Worm (Caenorhabditis elegans) whole organism, L4 larva: ENCODE results near the gene gsto-2.

Source experiments
- Y75B8A.6 ChIP-seq: fragments of 200-800 bp; sonication (Bioruptor generic); IDR thresholded peaks from 2 replicates; pipeline ENCODE4 v1.3.6; 2022; ENCODE audit warnings: missing genetic modification reagents, missing genetic modification characterization, missing compliant biosample characterization
- ceh-28 ChIP-seq: fragments of 150-350 bp; optimal IDR thresholded peaks from 2 replicates; lab custom pipeline; 2014; ENCODE audit warnings: missing biosample characterization, missing genetic modification reagents, missing genetic modification characterization
- ceh-82 ChIP-seq: sonication (generic microtip); optimal IDR thresholded peaks from 2 replicates; lab custom pipeline; 2017; ENCODE audit warnings: missing biosample characterization, missing genetic modification characterization
- hif-1 ChIP-seq, 2 experiments: sonication (generic microtip); optimal IDR thresholded peaks; 2 replicates each; lab custom pipeline; 2016 to 2017; ENCODE audit warnings: missing compliant biosample characterization in 2 of 2, missing genetic modification characterization in 2 of 2, missing genetic modification reagents in 2 of 2, missing genotype in 2 of 2, mild to moderate bottlenecking in 1 of 2
- lir-3 ChIP-seq: sonication (generic microtip); optimal IDR thresholded peaks from 2 replicates; lab custom pipeline; 2016; ENCODE audit warnings: mild to moderate bottlenecking, missing genetic modification characterization, missing compliant biosample characterization
- mdl-1 ChIP-seq, 2 experiments: fragments of 150-350 bp in 1 of 2; sonication (generic microtip) in 1 of 2; optimal IDR thresholded peaks; 2 replicates each; lab custom pipeline; 2014 to 2017; ENCODE audit warnings: missing biosample characterization in 2 of 2, missing genetic modification characterization in 2 of 2
- nhr-237 ChIP-seq: sonication (generic microtip); optimal IDR thresholded peaks from 2 replicates; lab custom pipeline; 2017; ENCODE audit warnings: missing biosample characterization, missing genetic modification characterization
- nhr-25 ChIP-seq: sonication (generic microtip); optimal IDR thresholded peaks from 2 replicates; lab custom pipeline; 2017; ENCODE audit warnings: missing genetic modification characterization, mild to moderate bottlenecking, missing compliant biosample characterization, antibody characterized with exemption, moderate library complexity, borderline replicate concordance; ENCODE audit not compliant: insufficient read depth
- nhr-6 ChIP-seq: fragments of 150-350 bp; optimal IDR thresholded peaks from 2 replicates; lab custom pipeline; 2014; ENCODE audit warnings: missing biosample characterization, missing genetic modification characterization
- sdz-12 ChIP-seq: fragments of 200-800 bp; sonication (Bioruptor generic); optimal IDR thresholded peaks from 2 replicates; lab custom pipeline; 2018; ENCODE audit warnings: mild to moderate bottlenecking, missing genetic modification characterization, missing compliant biosample characterization
- skn-1 ChIP-seq: fragments of 150-350 bp; optimal IDR thresholded peaks from 2 replicates; lab custom pipeline; 2014; ENCODE audit warnings: missing biosample characterization, missing genetic modification characterization
- snpc-4 ChIP-seq: fragments of 150-350 bp; optimal IDR thresholded peaks from 2 replicates; lab custom pipeline; 2014; ENCODE audit warnings: missing biosample characterization, missing genetic modification characterization
- tra-1 ChIP-seq: fragments of 200-800 bp; sonication (Bioruptor generic); IDR thresholded peaks from 2 replicates; pipeline ENCODE4 v1.3.6; 2022; ENCODE audit warnings: missing genetic modification reagents, missing genetic modification characterization, missing compliant biosample characterization

ce11 chrIII:8512279-8512942, 42.2 kb upstream of the gsto-2 start:
- no peak for TF ChIP-seq mdl-1 (tag; optimal IDR thresholded peaks at IDR 0.05; lab: Kevin White, UChicago)
- TF ChIP-seq Y75B8A.6 (GFP tag; lab: Robert Waterston, UW), result no peak
- TF ChIP-seq nhr-25 (tag; lab: Kevin White, UChicago), result no peak
- no peak for TF ChIP-seq skn-1 (tag; lab: Kevin White, UChicago)
- TF ChIP-seq ceh-28 (tag; lab: Kevin White, UChicago), result no peak
- no peak for TF ChIP-seq nhr-237 (tag; lab: Kevin White, UChicago)
- TF ChIP-seq snpc-4 (tag; lab: Kevin White, UChicago), result no peak
- no peak for TF ChIP-seq sdz-12 (GFP tag; lab: Kevin White, UChicago)
- TF ChIP-seq tra-1, result no peak
- no peak for TF ChIP-seq hif-1 (tag; optimal IDR thresholded peaks at IDR 0.05; lab: Kevin White, UChicago)
- TF ChIP-seq lir-3 (tag; lab: Kevin White, UChicago), result no peak
- TF ChIP-seq nhr-6 (tag; lab: Kevin White, UChicago), result no peak
- TF ChIP-seq ceh-82, result no peak
